Fruit fly (Drosophila melanogaster) whole organism, larva: Measurements from ENCODE around the gene CG42820.

Source experiments
- noc ChIP-seq: fragments of 200-800 bp; sonication (Bioruptor generic); optimal IDR thresholded peaks from 3 replicates; lab custom pipeline; 2019; ENCODE audit warnings: missing biosample characterization, mild to moderate bottlenecking, missing genetic modification characterization, moderate library complexity

Gene CG42820

DNA sequence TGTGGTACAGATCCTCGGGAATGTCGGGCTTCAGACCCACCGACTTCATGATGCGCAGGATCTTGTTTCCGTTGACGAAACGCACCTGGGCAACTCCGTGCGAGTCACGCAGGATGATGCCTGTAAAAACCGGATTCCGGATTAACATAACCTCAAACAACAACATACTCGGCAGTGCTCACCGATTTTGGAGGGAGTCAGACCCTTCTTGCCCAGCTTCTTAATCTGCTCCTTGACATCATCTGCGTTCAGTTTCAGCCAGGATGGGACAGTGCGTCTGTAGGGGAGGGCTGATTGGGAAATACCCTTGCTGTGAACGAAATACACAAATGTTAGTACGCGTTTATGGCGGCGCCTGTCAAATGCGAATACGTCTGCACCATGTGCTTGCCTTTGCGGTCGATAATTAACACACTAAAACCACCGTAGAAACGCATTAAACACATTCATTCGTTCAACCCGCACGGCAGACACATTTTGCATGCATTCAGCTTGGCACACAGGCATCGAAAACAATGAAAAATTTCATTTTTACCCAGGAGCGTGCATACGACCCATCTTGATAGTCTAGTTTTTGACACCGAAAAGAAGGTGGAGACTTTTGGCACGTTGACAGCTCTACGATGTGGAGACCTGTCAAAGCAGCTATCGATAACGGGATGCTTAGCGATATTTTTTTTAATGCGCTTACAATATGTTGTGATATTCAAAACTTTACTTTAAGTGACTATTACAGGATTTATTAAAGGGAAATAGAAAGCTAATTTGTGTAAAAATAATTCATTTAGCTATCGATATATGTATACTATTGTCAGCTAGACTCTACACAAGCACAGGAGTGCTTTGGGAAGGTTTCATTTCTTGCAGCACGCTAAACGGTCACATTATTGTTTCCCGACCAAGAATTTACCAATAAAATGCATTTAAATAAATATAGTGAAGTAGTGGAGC lies 27.9 kb downstream of the CG42820 start, which contains the start of the genes RpS13 and CSN8:
Gene RpS13, minus strand, starts transcription at position 657 of the 951 bp plus-strand sequence.
Gene CSN8, plus strand, starts transcription at position 850 of the 951 bp plus-strand sequence.
- peak; percentile 31 for TF ChIP-seq noc (tag; lab: Kevin White, UChicago)

DNA sequence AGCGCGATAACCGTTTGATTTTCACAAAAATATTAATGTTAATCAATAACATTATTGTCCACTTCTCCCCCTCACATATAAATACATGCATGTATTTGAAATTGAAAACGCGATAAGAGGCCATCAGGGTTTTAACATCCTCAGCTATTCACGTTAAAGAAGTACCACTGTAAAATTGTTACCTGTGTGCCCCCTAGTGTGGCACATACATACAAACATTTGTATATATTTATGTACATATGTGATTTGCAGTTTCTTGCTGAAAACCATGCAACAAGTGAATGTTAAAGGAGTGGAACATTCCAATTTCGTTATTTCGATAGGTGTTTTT lies 29.3 kb downstream of the CG42820 start:
- no peak for TF ChIP-seq noc (tag; lab: Kevin White, UChicago)

DNA sequence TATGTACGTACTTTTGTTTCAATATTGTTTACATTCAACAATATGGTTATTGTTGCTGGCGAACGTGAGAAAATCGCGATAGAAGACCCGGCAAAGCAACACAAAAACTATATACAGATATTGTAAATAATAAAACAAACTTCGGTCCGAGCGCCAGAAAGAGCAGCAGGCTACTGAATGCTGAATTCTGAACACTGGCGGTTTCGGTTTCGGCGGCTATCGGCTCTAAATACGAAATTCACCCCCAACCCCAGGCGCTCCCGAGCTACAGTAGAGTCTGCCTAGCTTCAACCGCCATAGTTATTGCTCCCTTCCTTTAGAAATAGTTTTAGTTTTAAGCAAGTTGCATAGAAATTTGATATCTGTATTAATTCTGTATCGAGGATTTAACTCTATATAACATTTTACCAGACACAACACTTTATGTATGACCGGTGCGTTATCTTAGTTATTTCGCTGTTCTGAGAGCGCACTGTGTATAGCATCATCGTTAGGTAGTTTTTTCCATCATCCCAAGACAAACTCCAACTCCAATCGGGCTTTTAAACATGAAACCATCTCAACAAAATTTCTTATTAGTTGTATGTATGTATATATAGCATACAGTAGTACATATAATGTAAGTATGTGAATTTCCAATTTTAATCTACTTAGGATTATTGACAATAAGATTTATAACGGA lies 29.8 kb downstream of the CG42820 start, which contains the start of gene CG7627:
Gene CG7627, minus strand, starts transcription at position 197 of the 682 bp plus-strand sequence.
- peak; percentile 88 for TF ChIP-seq noc (tag; lab: Kevin White, UChicago)

DNA sequence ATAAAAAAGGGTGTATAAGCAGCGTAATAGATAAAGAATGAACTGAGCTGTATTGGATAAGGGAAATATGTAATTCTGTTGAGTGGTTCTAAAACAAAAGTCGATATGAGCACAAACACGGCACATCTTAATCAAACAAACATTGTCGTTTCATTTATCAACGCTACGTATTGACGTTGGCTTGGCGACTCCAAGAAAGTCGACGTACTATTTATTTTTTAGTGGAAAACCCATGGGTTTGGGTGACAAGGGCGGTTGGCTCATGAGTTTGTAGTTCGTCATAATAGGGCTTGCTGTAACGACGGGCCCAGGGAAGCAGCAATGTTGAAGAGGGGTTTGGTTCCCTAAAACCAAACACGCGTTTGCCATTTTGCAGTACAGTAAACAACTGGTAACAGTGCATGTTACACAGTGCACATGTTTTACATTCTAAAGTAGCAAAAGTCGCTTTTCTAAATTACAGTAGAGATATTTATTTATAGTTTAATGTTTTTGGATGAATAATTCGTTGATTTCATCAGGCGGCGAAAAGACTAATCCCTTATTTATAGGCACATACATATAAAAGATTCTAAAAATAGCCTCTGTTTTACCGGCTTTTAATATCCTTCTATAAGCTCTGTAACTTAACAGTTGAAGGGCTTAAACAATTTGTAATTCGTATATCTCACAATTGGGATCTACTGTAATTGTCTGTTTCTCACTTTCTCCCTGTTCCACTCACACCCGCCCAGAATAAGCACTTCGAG lies 30.8 kb downstream of the CG42820 start:
- TF ChIP-seq noc (tag; lab: Kevin White, UChicago), result no peak

DNA sequence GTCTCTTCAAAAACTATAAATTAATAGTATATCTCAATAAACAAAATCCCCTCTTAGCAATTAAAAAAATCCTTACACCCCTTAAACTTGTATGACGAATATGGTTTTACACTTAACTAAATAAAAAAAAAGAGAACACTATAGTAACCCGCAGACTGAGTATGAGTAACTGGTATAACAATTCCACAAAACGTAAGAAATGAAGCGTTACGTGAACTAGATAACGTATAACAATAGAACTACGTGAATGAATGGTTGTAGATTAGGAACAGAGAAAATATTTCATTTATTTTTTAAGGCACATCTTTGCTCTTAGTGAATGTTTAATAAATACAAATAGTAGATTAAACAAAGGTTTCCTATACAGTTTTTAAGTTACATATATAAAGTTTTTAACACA lies 36.8 kb downstream of the CG42820 start:
- no peak for TF ChIP-seq noc (tag; lab: Kevin White, UChicago)

DNA sequence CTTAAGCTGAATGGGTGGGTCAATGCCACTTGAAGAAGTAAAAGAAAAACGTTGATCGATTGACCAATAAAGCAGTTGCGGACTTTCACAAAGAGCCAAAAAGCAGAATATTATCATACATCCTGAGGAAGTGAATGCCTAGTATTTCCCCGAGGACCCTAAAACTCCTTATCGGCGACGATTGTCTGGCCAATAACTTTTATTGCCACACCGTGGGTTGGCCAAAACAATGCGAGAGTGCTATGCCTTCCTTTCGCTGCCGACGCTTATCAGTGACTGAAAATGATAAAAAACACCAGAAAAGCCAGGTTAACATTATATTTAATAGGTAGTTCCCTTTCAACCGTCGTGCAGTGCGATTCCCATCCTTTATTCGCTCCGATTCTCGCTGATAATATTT lies 40.3 kb downstream of the CG42820 start, which contains the start of gene Mur29B:
Gene Mur29B, plus strand, starts transcription at position 324 of the 400 bp plus-strand sequence.
- no peak for TF ChIP-seq noc (tag; lab: Kevin White, UChicago)

DNA sequence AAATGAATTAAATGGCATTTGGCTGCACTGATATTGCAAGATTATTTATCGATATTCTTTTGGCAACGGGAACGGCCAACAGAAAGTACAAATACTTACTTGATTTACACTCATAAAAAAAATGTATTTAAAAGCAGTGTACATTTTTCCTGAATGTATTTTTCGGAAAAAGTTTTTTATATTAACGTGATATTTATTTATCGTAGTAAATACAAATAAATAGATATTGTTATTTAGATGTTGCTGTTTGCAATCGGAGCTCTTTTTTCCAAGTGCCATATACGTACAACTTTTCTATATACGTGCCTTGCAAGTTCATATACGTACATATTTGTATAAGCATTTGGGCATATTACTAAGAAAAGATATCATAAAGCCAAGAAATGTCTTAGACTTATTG lies 40.9 kb downstream of the CG42820 start:
- no peak for TF ChIP-seq noc (tag; lab: Kevin White, UChicago)

DNA sequence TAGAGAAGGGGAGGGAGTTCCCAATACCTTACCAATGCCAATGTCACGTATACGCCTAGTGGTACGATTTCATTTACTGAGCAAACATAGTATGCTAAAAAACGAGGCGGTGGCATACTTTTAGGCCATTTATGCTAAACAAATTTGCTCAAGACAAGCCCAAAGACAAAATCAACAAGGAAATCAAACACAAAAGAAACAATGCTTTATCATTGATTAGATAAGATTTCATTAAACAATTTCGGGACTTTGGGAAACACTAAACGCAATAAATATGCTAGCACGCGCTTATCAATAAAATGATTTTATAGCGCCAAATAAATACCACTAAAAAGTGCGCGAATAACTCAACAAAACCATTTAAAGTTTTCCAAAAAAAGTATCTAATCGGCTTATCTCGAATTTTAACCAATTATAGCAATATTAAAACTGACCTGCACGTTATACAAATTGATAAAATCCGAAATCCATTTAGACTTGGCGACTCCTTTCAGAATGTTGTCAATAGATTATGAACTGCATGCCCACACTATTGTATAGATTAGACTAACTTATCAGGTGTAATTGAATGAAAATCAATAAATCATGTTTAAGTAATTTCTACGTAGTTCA lies 41.5 kb downstream of the CG42820 start:
- TF ChIP-seq noc (tag; lab: Kevin White, UChicago), result peak; percentile 89

DNA sequence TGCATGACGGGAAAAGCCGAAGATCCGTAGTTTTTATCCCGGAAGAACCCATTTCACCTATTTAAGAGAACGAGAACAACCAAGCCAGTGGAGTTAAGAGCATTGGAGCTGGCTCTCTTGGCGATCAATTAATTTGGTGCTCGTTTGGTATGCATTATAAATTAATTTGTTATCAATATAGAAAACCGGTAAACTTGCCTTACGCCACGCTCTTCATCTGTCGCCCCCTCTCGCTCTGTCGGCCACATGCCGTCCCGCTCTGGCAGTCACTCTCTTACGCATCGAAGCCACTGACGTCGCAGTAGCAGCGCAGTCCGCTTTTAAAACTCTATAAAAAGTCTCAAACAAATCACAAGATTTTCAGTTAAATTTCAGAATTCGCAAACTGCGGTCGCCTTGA lies 45.9 kb downstream of the CG42820 start, which contains the start of gene CG7778:
Gene CG7778, plus strand, starts transcription at position 361 of the 400 bp plus-strand sequence.
- no peak for TF ChIP-seq noc (tag; lab: Kevin White, UChicago)

DNA sequence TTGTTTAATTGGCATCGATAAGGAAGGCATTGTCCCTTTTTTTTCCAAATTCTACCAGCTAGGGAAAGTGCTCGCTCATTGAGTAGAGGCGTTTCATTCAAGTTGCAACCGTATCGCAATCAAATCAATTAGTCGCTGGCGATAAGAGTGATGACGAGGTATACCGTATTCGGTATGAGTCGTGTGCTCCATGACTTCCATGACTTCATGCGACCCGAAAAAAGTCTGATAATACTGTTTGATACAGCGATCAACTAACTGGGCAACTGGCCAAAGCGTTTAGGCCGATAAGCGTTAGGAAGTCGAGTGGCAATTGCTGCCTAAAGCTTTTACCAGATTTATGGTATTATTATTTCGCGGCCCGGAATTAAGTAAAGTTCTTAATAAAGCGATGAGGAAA lies 47.7 kb downstream of the CG42820 start:
- peak; percentile 51 for TF ChIP-seq noc (tag; lab: Kevin White, UChicago)

DNA sequence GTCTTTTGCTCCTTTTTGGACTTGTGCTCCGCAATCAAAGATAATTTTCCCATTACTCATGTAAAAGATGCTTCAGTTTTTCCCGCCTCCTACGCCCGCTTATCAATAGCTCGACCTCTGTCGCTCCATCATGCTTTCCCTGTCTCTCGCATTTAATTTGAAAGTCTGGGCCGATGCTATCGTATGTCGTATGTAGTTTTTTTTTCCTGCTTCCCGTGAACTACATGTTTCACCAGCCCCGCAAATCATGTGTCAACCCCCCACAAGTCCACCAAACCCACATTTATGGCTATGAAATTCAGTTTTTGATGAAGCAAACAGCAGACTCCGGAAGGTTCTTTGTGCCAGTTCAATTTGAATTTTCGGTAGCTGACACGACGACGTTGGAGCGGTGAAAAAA lies 49.8 kb downstream of the CG42820 start, which contains the start of gene CG14273:
Gene CG14273, plus strand, starts transcription at position 301 of the 400 bp plus-strand sequence.
- TF ChIP-seq noc (tag; lab: Kevin White, UChicago), result no peak
